Worm (Caenorhabditis elegans) whole organism, L3 larva: ENCODE data around the gene srh-32.

ENCODE experiments used
- aly-2 ChIP-seq: fragments of 150-350 bp; optimal IDR thresholded peaks from 2 replicates; lab custom pipeline; 2014; ENCODE audit warnings: missing biosample characterization, missing genetic modification characterization
- ceh-82 ChIP-seq: fragments of 150-350 bp; optimal IDR thresholded peaks from 2 replicates; lab custom pipeline; 2014; ENCODE audit warnings: missing biosample characterization, missing genetic modification characterization
- elt-3 ChIP-seq, 3 experiments: fragments of 150-350 bp in 1 of 3; sonication (generic microtip) in 2 of 3; optimal IDR thresholded peaks; 2 replicates in 2 of 3; 4 replicates in 1 of 3; lab custom pipeline; 2014 to 2017; ENCODE audit warnings: missing biosample characterization in 3 of 3, missing genetic modification characterization in 3 of 3
- nhr-12 ChIP-seq: fragments of 150-350 bp; optimal IDR thresholded peaks from 2 replicates; lab custom pipeline; 2014; ENCODE audit warnings: missing biosample characterization, missing genetic modification characterization
- nhr-77 ChIP-seq: fragments of 150-350 bp; optimal IDR thresholded peaks from 2 replicates; lab custom pipeline; 2014; ENCODE audit warnings: missing biosample characterization, missing genetic modification characterization
- pha-4 ChIP-seq: fragments of 150-350 bp; optimal IDR thresholded peaks from 2 replicates; lab custom pipeline; 2014; ENCODE audit warnings: missing biosample characterization, missing genetic modification reagents, missing genetic modification characterization
- skn-1 ChIP-seq: fragments of 150-350 bp; optimal IDR thresholded peaks from 2 replicates; lab custom pipeline; 2014; ENCODE audit warnings: missing biosample characterization, missing genetic modification characterization

- TF ChIP-seq pha-4 (tag; lab: Kevin White, UChicago) (no peak), nhr-77 (no peak), ceh-82 (tag; lab: Kevin White, UChicago) (no peak), skn-1 (no peak), elt-3 (tag; optimal IDR thresholded peaks at IDR 0.05; lab: Kevin White, UChicago) (no peak), aly-2 (tag; lab: Kevin White, UChicago) (no peak), nhr-12 (no peak)
These were observed 27.7 kb upstream of the srh-32 start, which contains the start of gene str-93 for ce11 chrV:17673343-17673742.
